Fruit fly (Drosophila melanogaster): ENCODE measurements around the gene rdgC.

The rdgC gene

dm6 chr3L:20302081-20302630 is 54.3 kb downstream of the rdgC start, which contains the start of gene Pex23 (continued):
- TF ChIP-seq sc (optimal IDR thresholded peaks at IDR 0.05) (no peak), sc (GFP tag; optimal IDR thresholded peaks at IDR 0.05) (no peak), CG12236 (GFP tag; optimal IDR thresholded peaks at IDR 0.05) (no peak), Dip2 (GFP tag; IDR thresholded peaks at IDR 0.05) (0 out of 2 replicates have a peak, but pooled peaks have one; percentile 19), MESR4 (GFP tag; optimal IDR thresholded peaks at IDR 0.05) (peak; percentile 71), CG15696 (tag; optimal IDR thresholded peaks at IDR 0.05) (peak; percentile 75), Fer3 (tag; optimal IDR thresholded peaks at IDR 0.05) (peak; percentile 77), CG3163 (GFP tag; optimal IDR thresholded peaks at IDR 0.05) (peak; percentile 2), Hr78 (GFP tag; optimal IDR thresholded peaks at IDR 0.05) (no peak), CG10366 (GFP tag; IDR thresholded peaks at IDR 0.05) (peak; percentile 78), Ets65A (GFP tag) (peak; percentile 96), onecut (GFP tag; IDR thresholded peaks at IDR 0.05) (peak; percentile 89), tgo (GFP tag; IDR thresholded peaks at IDR 0.05) (peak; percentile 81), Dp (GFP tag; optimal IDR thresholded peaks at IDR 0.05) (peak; percentile 42), Mrtf (GFP tag; IDR thresholded peaks at IDR 0.05) (peak; percentile 57; the same call in 1 of the 3 replicates), gro (GFP tag; optimal IDR thresholded peaks at IDR 0.05) (peak; percentile 76), Fer2 (tag; optimal IDR thresholded peaks at IDR 0.05) (peak; percentile 60), Bgb (GFP tag; IDR thresholded peaks at IDR 0.05; ENCODE audit: partially characterized antibody) (peak; percentile 95), Side (GFP tag; optimal IDR thresholded peaks at IDR 0.05) (peak; percentile 21), D (optimal IDR thresholded peaks at IDR 0.05) (no peak), D (GFP tag; optimal IDR thresholded peaks at IDR 0.05) (peak; percentile 60), TFAM (GFP tag; optimal IDR thresholded peaks at IDR 0.05) (no peak), dysf (GFP tag; IDR thresholded peaks at IDR 0.05) (peak; percentile 77), Chrac-16 (GFP tag; optimal IDR thresholded peaks at IDR 0.05) (peak; percentile 85), CG33557 (GFP tag; optimal IDR thresholded peaks at IDR 0.05) (peak; percentile 45), shn (GFP tag; optimal IDR thresholded peaks at IDR 0.05) (peak; percentile 70), sens (GFP tag) (peak; percentile 96), ftz-f1 (GFP tag; optimal IDR thresholded peaks at IDR 0.05) (peak; percentile 42), phol (tag; optimal IDR thresholded peaks at IDR 0.05) (peak; percentile 89), stwl (tag; optimal IDR thresholded peaks at IDR 0.05) (peak; percentile 63), h (optimal IDR thresholded peaks at IDR 0.05) (no peak), sob (GFP tag; IDR thresholded peaks at IDR 0.05) (peak; percentile 87), pho (GFP tag; optimal IDR thresholded peaks at IDR 0.05) (peak; percentile 77), dm (GFP tag; optimal IDR thresholded peaks at IDR 0.05) (peak; percentile 45), CG11560 (tag; IDR thresholded peaks at IDR 0.05) (peak; percentile 69), CG7357 (GFP tag; IDR thresholded peaks at IDR 0.05) (peak; percentile 95), cad (GFP tag; optimal IDR thresholded peaks at IDR 0.05) (no peak), Ssrp (tag; optimal IDR thresholded peaks at IDR 0.05) (peak; percentile 79), row (GFP tag; IDR thresholded peaks at IDR 0.05) (peak; percentile 96), CG5180 (GFP tag; optimal IDR thresholded peaks at IDR 0.05) (no peak), CG10267 (tag; optimal IDR thresholded peaks at IDR 0.05) (peak; percentile 95), Fer1 (GFP tag; optimal IDR thresholded peaks at IDR 0.05) (peak; percentile 69), bowl (GFP tag; IDR thresholded peaks at IDR 0.05) (no peak), sqz (GFP tag; optimal IDR thresholded peaks at IDR 0.05) (no peak), pan (optimal IDR thresholded peaks at IDR 0.05) (no peak), pan (GFP tag; optimal IDR thresholded peaks at IDR 0.05 in 1 of 2, IDR thresholded peaks at IDR 0.05 in 1 of 2) (peak in 1 of 2 experiments; percentile 81), ci (GFP tag; IDR thresholded peaks at IDR 0.05) (peak; percentile 71), CG7963 (GFP tag; IDR thresholded peaks at IDR 0.05; ENCODE audit: partially characterized antibody) (peak; percentile 79), Meics (GFP tag; optimal IDR thresholded peaks at IDR 0.05) (peak; percentile 71), Tbp (GFP tag; optimal IDR thresholded peaks at IDR 0.05) (no peak), ken (GFP tag; IDR thresholded peaks at IDR 0.05) (peak; percentile 79), CG30403 (GFP tag; optimal IDR thresholded peaks at IDR 0.05) (peak; percentile 89)

Measured in whole organism, embryonic.